Worm (Caenorhabditis elegans) whole organism, late embryonic: Measurements from ENCODE around the gene npp-10.

Experiments
- pag-3 ChIP-seq: sonication (generic microtip); optimal IDR thresholded peaks from 2 replicates; lab custom pipeline; 2016; ENCODE audit warnings: missing compliant biosample characterization, missing genetic modification characterization, borderline replicate concordance
- ref-2 ChIP-seq: sonication (generic microtip); optimal IDR thresholded peaks from 2 replicates; lab custom pipeline; 2016; ENCODE audit warnings: missing genetic modification characterization, missing compliant biosample characterization

DNA sequence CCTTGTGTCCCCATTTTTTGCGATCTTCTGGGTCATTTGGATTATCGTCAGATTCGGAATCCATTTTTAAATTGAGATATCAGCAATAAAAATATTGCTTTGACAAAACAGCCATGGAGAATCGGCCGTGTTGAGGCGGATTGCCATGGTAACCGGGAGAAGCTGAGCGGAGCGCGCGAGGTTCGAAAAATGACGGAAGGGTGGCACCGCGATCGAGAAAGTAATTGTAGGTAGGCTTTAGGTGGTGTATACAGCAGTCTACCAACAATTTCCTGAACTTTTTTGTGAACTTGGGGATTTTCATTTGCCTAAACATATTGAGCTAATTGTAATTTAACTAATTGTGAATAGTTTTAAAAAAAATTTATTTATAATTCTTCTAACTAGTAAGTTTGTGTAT lies 20.0 kb upstream of the npp-10 start, which contains the start of gene ift-139:
- no peak for TF ChIP-seq pag-3 (tag; lab: Kevin White, UChicago)
- TF ChIP-seq ref-2, result no peak
